Fruit fly (Drosophila melanogaster) whole organism, adult: ENCODE results near the gene ChLD3.

ENCODE experiments used
- CG11617 ChIP-seq: fragments of 200-800 bp; sonication (Bioruptor generic); optimal IDR thresholded peaks from 2 replicates; lab custom pipeline; 2017; ENCODE audit warnings: mild to moderate bottlenecking, missing biosample characterization, missing genetic modification reagents, missing genetic modification characterization
- CG14711 ChIP-seq: fragments of 200-800 bp; sonication (Bioruptor generic); optimal IDR thresholded peaks from 2 replicates; lab custom pipeline; 2018; ENCODE audit warnings: missing biosample characterization, mild to moderate bottlenecking, missing genetic modification characterization, moderate library complexity
- CG1620 ChIP-seq: fragments of 200-800 bp; sonication (Bioruptor generic); optimal IDR thresholded peaks from 2 replicates; lab custom pipeline; 2016; ENCODE audit warnings: missing biosample characterization, missing genetic modification characterization
- CG5204 ChIP-seq: fragments of 200-800 bp; sonication (Bioruptor generic); optimal IDR thresholded peaks from 2 replicates; lab custom pipeline; 2016; ENCODE audit warnings: missing biosample characterization, missing genetic modification characterization
- CG7045 ChIP-seq: fragments of 200-800 bp; sonication (Bioruptor generic); optimal IDR thresholded peaks from 2 replicates; lab custom pipeline; 2017; ENCODE audit warnings: missing biosample characterization, mild to moderate bottlenecking, missing genetic modification characterization
- bab1 ChIP-seq: fragments of 200-800 bp; sonication (Bioruptor generic); optimal IDR thresholded peaks from 3 replicates; lab custom pipeline; 2019; ENCODE audit warnings: missing biosample characterization, mild to moderate bottlenecking, missing genetic modification characterization, moderate library complexity
- kay ChIP-seq: fragments of 200-800 bp; sonication (Bioruptor generic); peaks from one replicate; lab custom pipeline; 2016; ENCODE audit warnings: missing biosample characterization, missing genetic modification characterization, borderline replicate concordance
- pad ChIP-seq: fragments of 200-800 bp; sonication (Bioruptor generic); optimal IDR thresholded peaks from 3 replicates; lab custom pipeline; 2017; ENCODE audit warnings: missing biosample characterization, missing genetic modification characterization, mild to moderate bottlenecking, moderate library complexity, missing genetic modification reagents

DNA sequence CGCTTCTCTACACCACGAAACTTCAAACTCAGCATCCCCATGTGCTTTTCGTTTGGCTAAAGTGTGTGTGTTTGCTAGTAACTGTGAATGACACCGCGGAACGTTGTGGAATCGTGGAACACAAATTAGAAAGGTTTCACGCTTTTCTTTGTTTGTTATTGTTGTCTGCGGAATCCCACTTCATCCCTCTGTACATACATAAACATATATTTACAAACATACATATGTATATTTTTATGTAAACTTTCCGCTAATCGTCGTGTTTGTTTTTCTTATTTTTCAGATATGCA is 48.1 kb upstream of the ChLD3 start:
- TF ChIP-seq CG5204 (GFP tag; lab: Kevin White, UChicago) (no peak), bab1 (GFP tag; lab: Kevin White, UChicago) (no peak), kay (no peak), CG1620 (GFP tag; lab: Kevin White, UChicago) (no peak), CG7045 (no peak), CG14711 (no peak), pad (no peak), CG11617 (no peak)
